Worm (Caenorhabditis elegans) whole organism, late embryonic: ENCODE data around the gene T04F3.4.
A peak's percentile ranks its signal among the peaks of the same experiment; 100 is the strongest.

ENCODE experiments used
- C38D4.7 ChIP-seq: fragments of 200-800 bp; sonication (Bioruptor generic); optimal IDR thresholded peaks from 2 replicates; lab custom pipeline; 2018; ENCODE audit warnings: mild to moderate bottlenecking, missing genetic modification characterization, moderate library complexity, missing compliant biosample characterization
- F13H6.1 ChIP-seq: sonication (generic microtip); optimal IDR thresholded peaks from 2 replicates; lab custom pipeline; 2016; ENCODE audit warnings: missing genetic modification characterization, missing compliant biosample characterization
- T23F11.4 ChIP-seq: fragments of 200-800 bp; sonication (Bioruptor generic); optimal IDR thresholded peaks from 2 replicates; lab custom pipeline; 2018; ENCODE audit warnings: mild to moderate bottlenecking, missing genetic modification characterization, missing compliant biosample characterization
- Y22D7AL.16 ChIP-seq: sonication (generic microtip); optimal IDR thresholded peaks from 2 replicates; lab custom pipeline; 2016; ENCODE audit warnings: missing genetic modification characterization, missing compliant biosample characterization
- ahr-1 ChIP-seq: sonication (generic microtip); optimal IDR thresholded peaks from 2 replicates; lab custom pipeline; 2016; ENCODE audit warnings: missing genetic modification characterization, missing compliant biosample characterization
- ama-1 ChIP-seq: fragments of 150-350 bp; optimal IDR thresholded peaks from 2 replicates; lab custom pipeline; 2014
- ceh-19 ChIP-seq: fragments of 200-800 bp; sonication (Bioruptor generic); optimal IDR thresholded peaks from 2 replicates; lab custom pipeline; 2018; ENCODE audit warnings: mild to moderate bottlenecking, missing genetic modification characterization, missing compliant biosample characterization
- ceh-30 ChIP-seq: fragments of 150-350 bp; optimal IDR thresholded peaks from 2 replicates; lab custom pipeline; 2014; ENCODE audit warnings: missing biosample characterization, missing genetic modification characterization
- ceh-31 ChIP-seq: sonication (generic microtip); optimal IDR thresholded peaks from 2 replicates; lab custom pipeline; 2016; ENCODE audit warnings: missing genetic modification characterization, missing compliant biosample characterization
- ceh-34 ChIP-seq: sonication (generic microtip); optimal IDR thresholded peaks from 2 replicates; lab custom pipeline; 2016; ENCODE audit warnings: mild to moderate bottlenecking, missing genetic modification characterization, missing compliant biosample characterization
- ceh-45 ChIP-seq: fragments of 200-800 bp; sonication (Bioruptor generic); IDR thresholded peaks from 2 replicates; pipeline ENCODE4 v1.3.6; 2022; ENCODE audit warnings: missing genetic modification reagents, missing genetic modification characterization, missing compliant biosample characterization
- ceh-9 ChIP-seq: sonication (generic microtip); optimal IDR thresholded peaks from 2 replicates; lab custom pipeline; 2016; ENCODE audit warnings: mild to moderate bottlenecking, missing genetic modification characterization, inconsistent platforms, missing compliant biosample characterization
- che-1 ChIP-seq: sonication (generic microtip); optimal IDR thresholded peaks from 2 replicates; lab custom pipeline; 2016; ENCODE audit warnings: mild to moderate bottlenecking, missing genetic modification characterization, missing compliant biosample characterization
- dve-1 ChIP-seq: sonication (generic microtip); optimal IDR thresholded peaks from 2 replicates; lab custom pipeline; 2017; ENCODE audit warnings: antibody characterized with exemption, mild to moderate bottlenecking, missing genetic modification characterization, missing compliant biosample characterization
- elt-2 ChIP-seq: sonication (generic microtip); optimal IDR thresholded peaks from 2 replicates; lab custom pipeline; 2016; ENCODE audit warnings: missing genetic modification reagents, missing genetic modification characterization, missing compliant biosample characterization
- elt-4 ChIP-seq: sonication (generic microtip); optimal IDR thresholded peaks from 2 replicates; lab custom pipeline; 2016; ENCODE audit warnings: missing genetic modification characterization, missing compliant biosample characterization
- ets-4 ChIP-seq: sonication (generic microtip); optimal IDR thresholded peaks from 2 replicates; lab custom pipeline; 2016; ENCODE audit warnings: missing genetic modification characterization, missing compliant biosample characterization
- fax-1 ChIP-seq: sonication (generic microtip); optimal IDR thresholded peaks from 2 replicates; lab custom pipeline; 2016; ENCODE audit warnings: missing genotype, missing genetic modification characterization, missing compliant biosample characterization
- fkh-10 ChIP-seq: fragments of 150-350 bp; optimal IDR thresholded peaks from 2 replicates; lab custom pipeline; 2014; ENCODE audit warnings: missing biosample characterization, missing genetic modification reagents, missing genetic modification characterization
- fkh-6 ChIP-seq: sonication (generic microtip); optimal IDR thresholded peaks from 2 replicates; lab custom pipeline; 2016; ENCODE audit warnings: missing genetic modification characterization, missing compliant biosample characterization
- hlh-13 ChIP-seq: fragments of 200-800 bp; sonication (Bioruptor generic); optimal IDR thresholded peaks from 2 replicates; lab custom pipeline; 2018; ENCODE audit warnings: mild to moderate bottlenecking, missing genetic modification characterization, missing compliant biosample characterization
- hlh-15 ChIP-seq: sonication (generic microtip); optimal IDR thresholded peaks from 2 replicates; lab custom pipeline; 2016; ENCODE audit warnings: missing genetic modification characterization, missing compliant biosample characterization
- lin-11 ChIP-seq: fragments of 200-800 bp; sonication (Bioruptor generic); optimal IDR thresholded peaks from 2 replicates; lab custom pipeline; 2018; ENCODE audit warnings: mild to moderate bottlenecking, missing genetic modification characterization, missing compliant biosample characterization
- nhr-11 ChIP-seq: fragments of 150-350 bp; optimal IDR thresholded peaks from 2 replicates; lab custom pipeline; 2014; ENCODE audit warnings: missing biosample characterization, missing genetic modification characterization
- npax-4 ChIP-seq: sonication (generic microtip); optimal IDR thresholded peaks from 2 replicates; lab custom pipeline; 2016; ENCODE audit warnings: missing genetic modification characterization, missing compliant biosample characterization
- pqm-1 ChIP-seq: sonication (generic microtip); optimal IDR thresholded peaks from 2 replicates; lab custom pipeline; 2016; ENCODE audit warnings: missing genetic modification characterization, missing compliant biosample characterization
- sox-4 ChIP-seq: sonication (generic microtip); optimal IDR thresholded peaks from 2 replicates; lab custom pipeline; 2017; ENCODE audit warnings: mild to moderate bottlenecking, missing genetic modification characterization, inconsistent platforms, missing compliant biosample characterization
- syd-9 ChIP-seq: sonication (generic microtip); optimal IDR thresholded peaks from 2 replicates; lab custom pipeline; 2016; ENCODE audit warnings: mild to moderate bottlenecking, missing genetic modification characterization, moderate library complexity, missing compliant biosample characterization
- tbx-2 ChIP-seq: sonication (generic microtip); optimal IDR thresholded peaks from 2 replicates; lab custom pipeline; 2016; ENCODE audit warnings: missing genetic modification characterization, missing compliant biosample characterization
- tbx-7 ChIP-seq: sonication (generic microtip); optimal IDR thresholded peaks from 2 replicates; lab custom pipeline; 2016; ENCODE audit warnings: missing genotype, missing genetic modification characterization, missing compliant biosample characterization
- ttx-3 ChIP-seq: sonication (generic microtip); optimal IDR thresholded peaks from 2 replicates; lab custom pipeline; 2016; ENCODE audit warnings: missing genetic modification reagents, missing genetic modification characterization, missing compliant biosample characterization
- unc-3 ChIP-seq, 2 experiments: fragments of 200-800 bp in 1 of 2; sonication (Bioruptor generic) in 1 of 2; sonication (generic microtip) in 1 of 2; conservative IDR thresholded peaks in 1 of 2; optimal IDR thresholded peaks in 1 of 2; 2 replicates each; pipeline versions ENCODE4 v1.3.6 to Lab custom; 2016 to 2022; ENCODE audit warnings: missing compliant biosample characterization in 2 of 2, missing genetic modification characterization in 2 of 2, missing genetic modification reagents in 1 of 2
- unc-42 ChIP-seq: sonication (generic microtip); optimal IDR thresholded peaks from 2 replicates; lab custom pipeline; 2016; ENCODE audit warnings: missing genotype, missing genetic modification characterization, missing compliant biosample characterization
- unc-55 ChIP-seq: sonication (generic microtip); optimal IDR thresholded peaks from 2 replicates; lab custom pipeline; 2017; ENCODE audit warnings: missing biosample characterization, missing genetic modification reagents, missing genetic modification characterization
- unc-86 ChIP-seq: sonication (generic microtip); optimal IDR thresholded peaks from 2 replicates; lab custom pipeline; 2016; ENCODE audit warnings: missing genetic modification characterization, missing compliant biosample characterization
- ztf-16 ChIP-seq: sonication (generic microtip); optimal IDR thresholded peaks from 2 replicates; lab custom pipeline; 2017; ENCODE audit warnings: missing genetic modification characterization, missing compliant biosample characterization

The T04F3.4 gene

ce11 chrV:11739820-11740219, 23.0 kb downstream of the T04F3.4 start, which contains the start of gene T04F3.1:
Gene T04F3.1, plus strand, starts transcription at chrV:11740065.
- no peak for TF ChIP-seq Y22D7AL.16 (tag; lab: Kevin White, UChicago)
- no peak for TF ChIP-seq hlh-15 (tag; lab: Kevin White, UChicago)
- TF ChIP-seq T23F11.4: no peak
- no peak for TF ChIP-seq ttx-3 (tag; lab: Kevin White, UChicago)
- TF ChIP-seq tbx-7 (tag; lab: Kevin White, UChicago): no peak
- TF ChIP-seq hlh-13 (GFP tag; lab: Kevin White, UChicago): no peak
- TF ChIP-seq F13H6.1: no peak
- no peak for TF ChIP-seq sox-4 (tag; lab: Kevin White, UChicago)
- TF ChIP-seq nhr-11: no peak
- TF ChIP-seq C38D4.7: no peak
- TF ChIP-seq syd-9 (tag; lab: Kevin White, UChicago): no peak
- TF ChIP-seq fkh-6 (tag; lab: Kevin White, UChicago): no peak
- no peak for TF ChIP-seq tbx-2 (tag; lab: Kevin White, UChicago)
- TF ChIP-seq elt-2: no peak
- no peak for TF ChIP-seq unc-3 (GFP tag; conservative IDR thresholded peaks at IDR 0.05; lab: Robert Waterston, UW)
- TF ChIP-seq unc-3 (tag; optimal IDR thresholded peaks at IDR 0.05; lab: Kevin White, UChicago): no peak
- TF ChIP-seq ceh-30 (tag; lab: Kevin White, UChicago): no peak
- no peak for TF ChIP-seq ztf-16 (tag; lab: Kevin White, UChicago)
- TF ChIP-seq fax-1 (tag; lab: Kevin White, UChicago): no peak
- TF ChIP-seq ceh-34 (tag; lab: Kevin White, UChicago): no peak

ce11 chrV:11737333-11737732, 25.5 kb downstream of the T04F3.4 start:
- TF ChIP-seq Y22D7AL.16 (tag; lab: Kevin White, UChicago) (no peak), pqm-1 (tag; lab: Kevin White, UChicago) (no peak), che-1 (tag; lab: Kevin White, UChicago) (no peak), fkh-10 (GFP tag; lab: Kevin White, UChicago) (no peak), dve-1 (tag; lab: Kevin White, UChicago) (no peak), syd-9 (tag; lab: Kevin White, UChicago) (no peak), ztf-16 (tag; lab: Kevin White, UChicago) (no peak)

ce11 chrV:11736896-11737295, 26.0 kb downstream of the T04F3.4 start, which contains the start of gene spe-42:
Gene spe-42, minus strand, starts transcription at chrV:11736996.
- no peak for TF ChIP-seq ceh-19 (GFP tag; lab: Kevin White, UChicago)
- TF ChIP-seq ahr-1 (tag; lab: Kevin White, UChicago): no peak
- TF ChIP-seq lin-11 (tag; lab: Kevin White, UChicago): no peak
- no peak for TF ChIP-seq ets-4 (tag; lab: Kevin White, UChicago)
- no peak for TF ChIP-seq npax-4 (tag; lab: Kevin White, UChicago)
- no peak for TF ChIP-seq tbx-7 (tag; lab: Kevin White, UChicago)
- no peak for TF ChIP-seq ceh-31 (tag; lab: Kevin White, UChicago)
- TF ChIP-seq elt-4 (tag; lab: Kevin White, UChicago): no peak
- TF ChIP-seq unc-86 (tag; lab: Kevin White, UChicago): no peak
- TF ChIP-seq Y22D7AL.16 (tag; lab: Kevin White, UChicago): no peak
- TF ChIP-seq fax-1 (tag; lab: Kevin White, UChicago): no peak
- TF ChIP-seq ceh-45: no peak
- TF ChIP-seq ama-1 (lab: Kevin White, UChicago): no peak

- TF ChIP-seq unc-55 (GFP tag; lab: Kevin White, UChicago) (peak; percentile 9), unc-42 (tag; lab: Kevin White, UChicago) (peak; percentile 30), lin-11 (tag; lab: Kevin White, UChicago) (no peak), ceh-31 (tag; lab: Kevin White, UChicago) (peak; percentile 14), ttx-3 (tag; lab: Kevin White, UChicago) (no peak), ceh-9 (tag; lab: Kevin White, UChicago) (no peak), tbx-7 (tag; lab: Kevin White, UChicago) (no peak), ceh-45 (no peak)
- TF ChIP-seq, all 69 proteins: peak for 3
These were observed 29.4 kb downstream of the T04F3.4 start, which contains the start of gene npp-22 for ce11 chrV:11733460-11733859. Gene npp-22, minus strand, starts transcription at chrV:11733472.
